Worm (Caenorhabditis elegans): ENCODE results near the gene F53A9.1.

- no peak for TF ChIP-seq ztf-23 (GFP tag; IDR thresholded peaks at IDR 0.05)
- no peak for TF ChIP-seq flt-1 (GFP tag; IDR thresholded peaks at IDR 0.05)
- TF ChIP-seq cog-1 (tag; optimal IDR thresholded peaks at IDR 0.05) = no peak
- no peak for TF ChIP-seq med-1 (GFP tag; optimal IDR thresholded peaks at IDR 0.05; ENCODE audit: insufficient read depth)
- no peak for TF ChIP-seq tab-1 (GFP tag; IDR thresholded peaks at IDR 0.05)
Observed at ce11 chrX:8723127-8723600, 11.8 kb downstream of the F53A9.1 start, which contains the start of gene tnt-2.
